Fruit fly (Drosophila melanogaster): ENCODE measurements around the gene CG12516.

DNA sequence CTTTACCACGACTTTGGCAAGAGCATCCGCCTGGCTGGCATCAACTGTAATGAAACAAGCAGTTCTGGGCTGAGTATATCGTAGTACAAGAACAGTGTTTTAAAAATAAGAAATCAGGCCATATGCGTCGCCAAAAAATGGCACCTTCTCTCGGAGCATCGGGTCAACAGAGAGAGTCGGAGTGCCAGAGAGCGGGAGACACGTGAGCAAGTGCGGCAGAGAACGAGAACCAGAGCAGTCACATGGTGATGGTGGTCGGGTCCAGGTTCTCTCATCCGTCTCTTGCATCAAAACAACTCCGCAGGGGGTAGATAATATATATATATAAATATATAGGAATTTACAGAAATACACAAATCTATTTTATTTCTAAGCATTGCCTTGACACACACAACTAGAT lies 20.4 kb upstream of the CG12516 start:
- TF ChIP-seq gl (tag; optimal IDR thresholded peaks at IDR 0.05) (no peak), rn (GFP tag; IDR thresholded peaks at IDR 0.05) (no peak), CG4496 (GFP tag; IDR thresholded peaks at IDR 0.05) (no peak), CG12605 (GFP tag; IDR thresholded peaks at IDR 0.05) (no peak), EcR (GFP tag; optimal IDR thresholded peaks at IDR 0.05) (no peak), CG17806 (tag; optimal IDR thresholded peaks at IDR 0.05) (no peak), D1 (tag; optimal IDR thresholded peaks at IDR 0.05) (no peak), CG10348 (GFP tag; IDR thresholded peaks at IDR 0.05) (no peak), Pif1A (GFP tag; optimal IDR thresholded peaks at IDR 0.05) (no peak), CG13204 (GFP tag; optimal IDR thresholded peaks at IDR 0.05) (no peak), CG9948 (tag; optimal IDR thresholded peaks at IDR 0.05) (no peak), fd96Ca (GFP tag; IDR thresholded peaks at IDR 0.05) (no peak)

All from whole organism, pupa.